Worm (Caenorhabditis elegans) whole organism, L1 larva: Measurements from ENCODE around the gene F14H3.5.

Source experiments
- C34B4.2 ChIP-seq: sonication (generic microtip); optimal IDR thresholded peaks from 2 replicates; lab custom pipeline; 2017; ENCODE audit warnings: mild to moderate bottlenecking, missing genetic modification characterization, missing compliant biosample characterization
- F16B12.6 ChIP-seq: fragments of 150-350 bp; optimal IDR thresholded peaks from 2 replicates; lab custom pipeline; 2014; ENCODE audit warnings: missing biosample characterization, missing genetic modification characterization
- Y116A8C.19 ChIP-seq: sonication (generic microtip); optimal IDR thresholded peaks from 2 replicates; lab custom pipeline; 2016; ENCODE audit warnings: missing compliant biosample characterization, missing genetic modification characterization, borderline replicate concordance
- ama-1 ChIP-seq: fragments of 150-350 bp; optimal IDR thresholded peaks from 2 replicates; lab custom pipeline; 2014
- blmp-1 ChIP-seq: fragments of 150-350 bp; optimal IDR thresholded peaks from 2 replicates; lab custom pipeline; 2014; ENCODE audit warnings: missing biosample characterization, missing genetic modification characterization
- ceh-63 ChIP-seq: fragments of 200-800 bp; sonication (Bioruptor generic); optimal IDR thresholded peaks from 2 replicates; lab custom pipeline; 2018; ENCODE audit warnings: mild to moderate bottlenecking, missing genetic modification characterization, missing compliant biosample characterization
- ceh-82 ChIP-seq, 3 experiments: fragments of 150-350 bp in 1 of 3; sonication (generic microtip) in 2 of 3; optimal IDR thresholded peaks; 2 replicates each; lab custom pipeline; 2014 to 2017; ENCODE audit warnings: missing biosample characterization in 3 of 3, missing genetic modification characterization in 3 of 3
- ceh-88 ChIP-seq: fragments of 200-800 bp; sonication (Bioruptor generic); IDR thresholded peaks from 2 replicates; pipeline ENCODE4 v1.3.6; 2022; ENCODE audit warnings: missing genetic modification characterization, missing compliant biosample characterization
- ces-1 ChIP-seq: fragments of 150-350 bp; optimal IDR thresholded peaks from 2 replicates; lab custom pipeline; 2014; ENCODE audit warnings: missing biosample characterization, missing genetic modification reagents, missing genetic modification characterization
- dsc-1 ChIP-seq: sonication (generic microtip); optimal IDR thresholded peaks from 2 replicates; lab custom pipeline; 2016; ENCODE audit warnings: mild to moderate bottlenecking, missing genetic modification characterization, missing compliant biosample characterization
- efl-1 ChIP-seq, 4 experiments: fragments of 150-350 bp; optimal IDR thresholded peaks in 3 of 4; peaks in 1 of 4; 1 replicate in 1 of 4; 2 replicates in 3 of 4; lab custom pipeline; 2014; ENCODE audit warnings: missing biosample characterization in 2 of 4, missing genetic modification characterization in 2 of 4, missing genetic modification reagents in 2 of 4
- efl-3 ChIP-seq: fragments of 200-800 bp; sonication (Bioruptor generic); optimal IDR thresholded peaks from 2 replicates; lab custom pipeline; 2018; ENCODE audit warnings: mild to moderate bottlenecking, missing genetic modification characterization, missing compliant biosample characterization
- elt-2 ChIP-seq: sonication (generic microtip); optimal IDR thresholded peaks from 2 replicates; lab custom pipeline; 2016; ENCODE audit warnings: missing genetic modification characterization, mild to moderate bottlenecking, inconsistent platforms, missing compliant biosample characterization, missing genetic modification reagents
- elt-3 ChIP-seq, 6 experiments: fragments of 150-350 bp in 1 of 6; sonication (generic microtip); optimal IDR thresholded peaks; 2 replicates each; lab custom pipeline; 2017 to 2018; ENCODE audit warnings: missing biosample characterization in 6 of 6, missing genetic modification characterization in 6 of 6, inconsistent platforms in 1 of 6
- grh-1 ChIP-seq: fragments of 200-800 bp; sonication (Bioruptor generic); IDR thresholded peaks from 2 replicates; pipeline ENCODE4 v1.3.6; 2022; ENCODE audit warnings: missing genetic modification reagents, missing genetic modification characterization, missing compliant biosample characterization
- hlh-4 ChIP-seq: sonication (generic microtip); optimal IDR thresholded peaks from 2 replicates; lab custom pipeline; 2016; ENCODE audit warnings: mild to moderate bottlenecking, missing genetic modification characterization, missing compliant biosample characterization
- lin-14 ChIP-seq: fragments of 200-800 bp; sonication (Bioruptor generic); optimal IDR thresholded peaks from 2 replicates; lab custom pipeline; 2018; ENCODE audit warnings: mild to moderate bottlenecking, missing genetic modification characterization, moderate library complexity, missing compliant biosample characterization
- lir-3 ChIP-seq: sonication (generic microtip); optimal IDR thresholded peaks from 2 replicates; lab custom pipeline; 2016; ENCODE audit warnings: mild to moderate bottlenecking, missing genetic modification characterization, moderate library complexity, missing compliant biosample characterization; ENCODE audit not compliant: poor library complexity
- mdl-1 ChIP-seq, 2 experiments: fragments of 150-350 bp; optimal IDR thresholded peaks; 2 replicates each; lab custom pipeline; 2014 to 2017; ENCODE audit warnings: missing biosample characterization in 2 of 2, missing genetic modification characterization in 2 of 2, inconsistent platforms in 1 of 2
- mep-1 ChIP-seq: fragments of 150-350 bp; optimal IDR thresholded peaks from 2 replicates; lab custom pipeline; 2014; ENCODE audit warnings: missing biosample characterization, missing genetic modification characterization
- nhr-12 ChIP-seq: sonication (generic microtip); optimal IDR thresholded peaks from 2 replicates; lab custom pipeline; 2017; ENCODE audit warnings: missing biosample characterization, missing genetic modification characterization
- nhr-19 ChIP-seq: fragments of 200-800 bp; sonication (Bioruptor generic); conservative IDR thresholded peaks from 2 replicates; pipeline ENCODE4 v1.3.6; 2022; ENCODE audit warnings: missing genetic modification characterization, missing compliant biosample characterization
- nhr-20 ChIP-seq: sonication (generic microtip); optimal IDR thresholded peaks from 2 replicates; lab custom pipeline; 2016; ENCODE audit warnings: mild to moderate bottlenecking, missing genetic modification characterization, missing compliant biosample characterization
- nhr-237 ChIP-seq: fragments of 150-350 bp; optimal IDR thresholded peaks from 2 replicates; lab custom pipeline; 2014; ENCODE audit warnings: missing biosample characterization, missing genetic modification characterization
- nhr-71 ChIP-seq: sonication (generic microtip); optimal IDR thresholded peaks from 2 replicates; lab custom pipeline; 2016; ENCODE audit warnings: mild to moderate bottlenecking, missing genetic modification characterization, moderate library complexity, missing compliant biosample characterization
- nhr-76 ChIP-seq: sonication (generic microtip); optimal IDR thresholded peaks from 2 replicates; lab custom pipeline; 2017; ENCODE audit warnings: missing biosample characterization, missing genetic modification characterization
- nhr-84 ChIP-seq: sonication (generic microtip); optimal IDR thresholded peaks from 2 replicates; lab custom pipeline; 2017; ENCODE audit warnings: missing biosample characterization, missing genetic modification characterization
- nhr-85 ChIP-seq: sonication (generic microtip); peaks from one replicate; lab custom pipeline; 2016; ENCODE audit warnings: missing genetic modification characterization, inconsistent platforms, missing compliant biosample characterization
- rnt-1 ChIP-seq: sonication (generic microtip); optimal IDR thresholded peaks from 2 replicates; lab custom pipeline; 2016; ENCODE audit warnings: mild to moderate bottlenecking, missing genetic modification characterization, moderate library complexity, missing compliant biosample characterization
- skn-1 ChIP-seq: fragments of 150-350 bp; optimal IDR thresholded peaks from 2 replicates; lab custom pipeline; 2014; ENCODE audit warnings: missing biosample characterization, missing genetic modification characterization
- snpc-4 ChIP-seq: fragments of 150-350 bp; optimal IDR thresholded peaks from 2 replicates; lab custom pipeline; 2014; ENCODE audit warnings: missing biosample characterization, missing genetic modification characterization
- sptf-1 ChIP-seq: fragments of 150-350 bp; optimal IDR thresholded peaks from 2 replicates; lab custom pipeline; 2014; ENCODE audit warnings: missing biosample characterization, missing genetic modification characterization
- sup-37 ChIP-seq: fragments of 200-800 bp; sonication (Bioruptor generic); optimal IDR thresholded peaks from 2 replicates; lab custom pipeline; 2018; ENCODE audit warnings: mild to moderate bottlenecking, missing genetic modification characterization, missing compliant biosample characterization
- unc-30 ChIP-seq: sonication (generic microtip); optimal IDR thresholded peaks from 2 replicates; lab custom pipeline; 2017; ENCODE audit warnings: missing biosample characterization, missing genetic modification characterization
- vab-15 ChIP-seq: sonication (generic microtip); optimal IDR thresholded peaks from 2 replicates; lab custom pipeline; 2017; ENCODE audit warnings: missing genotype, mild to moderate bottlenecking, missing genetic modification characterization, missing compliant biosample characterization
- zag-1 ChIP-seq: fragments of 150-350 bp; optimal IDR thresholded peaks from 2 replicates; lab custom pipeline; 2014; ENCODE audit warnings: missing biosample characterization, missing genetic modification characterization

Gene F14H3.5

DNA sequence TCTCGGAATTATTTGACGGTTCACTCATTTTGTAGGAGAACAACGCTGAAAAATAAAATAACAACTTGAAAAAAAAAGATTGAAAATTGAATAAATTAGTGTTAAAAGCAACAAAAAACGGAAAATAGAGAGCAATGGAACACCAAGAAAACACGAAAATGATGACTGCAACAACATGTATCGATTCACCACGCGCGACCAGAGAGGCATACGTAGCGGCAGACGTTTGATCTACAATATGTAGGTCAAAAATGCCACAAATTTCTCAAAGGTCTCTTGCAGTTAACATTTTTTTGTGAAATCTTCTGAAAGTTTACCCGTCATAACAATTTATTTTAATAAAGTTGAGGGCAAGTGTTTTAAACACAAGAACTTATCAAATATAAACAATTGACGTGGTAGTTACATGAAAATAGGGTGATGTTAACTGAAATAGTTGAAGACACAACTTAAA is at the start of gene F14H3.5:
F14H3.5 (minus strand) TSS at position 51 of the 454 bp plus-strand sequence.
- TF ChIP-seq efl-1 (optimal IDR thresholded peaks at IDR 0.05; lab: Kevin White, UChicago) (no peak), efl-1 (GFP tag; optimal IDR thresholded peaks at IDR 0.05 in 1 of 2; lab: Kevin White, UChicago) (peak in 1 of 2 experiments; percentile 12), nhr-84 (tag; lab: Kevin White, UChicago) (no peak)

DNA sequence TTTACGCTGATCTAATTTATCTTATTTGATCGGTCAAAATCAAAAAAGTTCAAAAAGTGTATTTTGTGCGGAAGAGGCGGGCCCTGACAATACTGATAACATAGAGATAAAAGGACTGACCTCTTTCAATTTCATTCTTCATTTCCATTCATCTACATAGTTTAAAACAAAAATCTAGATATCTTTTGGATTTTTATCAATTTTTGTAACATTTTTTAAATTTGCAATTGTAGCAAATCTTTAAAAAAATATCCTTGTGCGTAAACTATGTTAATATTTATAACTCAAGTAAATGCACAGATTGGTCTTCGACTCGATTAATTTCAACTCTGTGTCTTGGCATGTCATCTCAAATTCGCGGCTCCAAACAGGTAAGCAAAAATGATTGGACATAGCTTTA is 46.7 kb upstream of the F14H3.5 start, which contains the start of gene argk-1:
argk-1 (plus strand) TSS at position 301 of the 400 bp plus-strand sequence.
- TF ChIP-seq vab-15 (no peak), unc-30 (tag; lab: Kevin White, UChicago) (no peak), hlh-4 (tag; lab: Kevin White, UChicago) (no peak), efl-1 (optimal IDR thresholded peaks at IDR 0.05; lab: Kevin White, UChicago) (no peak), efl-1 (GFP tag; optimal IDR thresholded peaks at IDR 0.05 in 1 of 2; lab: Kevin White, UChicago) (no peak)

DNA sequence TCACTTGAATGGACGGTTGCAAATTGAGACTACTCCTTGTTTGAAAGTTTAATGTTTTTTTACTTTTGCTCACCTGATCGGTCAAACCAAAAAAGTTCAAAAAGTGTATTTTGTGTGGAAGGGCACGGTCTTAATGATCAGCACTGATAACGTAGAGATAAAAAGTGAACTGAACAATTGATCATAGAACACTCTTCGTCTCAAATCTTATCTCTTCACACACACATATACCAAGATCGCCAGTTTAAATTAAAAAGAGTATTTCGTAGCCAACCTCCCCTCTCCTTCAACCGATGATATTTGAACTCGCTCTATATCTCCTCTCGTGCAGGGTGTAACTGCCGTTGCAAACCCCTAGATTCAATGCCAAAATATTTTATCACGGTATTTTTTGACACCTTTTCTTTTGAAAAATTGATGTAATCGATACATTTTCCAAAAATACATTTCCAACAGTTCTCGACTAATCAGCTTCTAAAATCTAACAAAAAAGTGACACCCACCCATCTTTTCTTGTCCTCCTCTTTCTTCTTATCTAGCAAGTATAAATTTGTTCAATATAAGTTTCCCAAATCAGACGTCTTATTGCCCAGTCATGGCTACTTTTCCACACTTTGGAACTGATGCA is 43.4 kb upstream of the F14H3.5 start, which contains the start of gene cth-1:
cth-1 (plus strand) TSS at position 578 of the 628 bp plus-strand sequence.
- no peak for TF ChIP-seq nhr-71
- no peak for TF ChIP-seq unc-30 (tag; lab: Kevin White, UChicago)
- peak; percentile 49 for TF ChIP-seq elt-2
- TF ChIP-seq nhr-20: peak; percentile 14
- TF ChIP-seq mdl-1 (tag; optimal IDR thresholded peaks at IDR 0.05; lab: Kevin White, UChicago): peak in 1 of 2 experiments; percentile 1
- TF ChIP-seq zag-1 (tag; lab: Kevin White, UChicago): no peak
- TF ChIP-seq efl-1 (optimal IDR thresholded peaks at IDR 0.05; lab: Kevin White, UChicago): no peak
- peak in 1 of 2 experiments; percentile 88 for TF ChIP-seq efl-1 (GFP tag; optimal IDR thresholded peaks at IDR 0.05 in 1 of 2; lab: Kevin White, UChicago)
- no peak for TF ChIP-seq ces-1 (GFP tag; lab: Kevin White, UChicago)
- TF ChIP-seq nhr-85: peak; percentile 72
- TF ChIP-seq lin-14 (GFP tag; lab: Kevin White, UChicago): peak; percentile 14
- peak in 3 of 6 experiments; percentile 38 to 67 (median 46) for TF ChIP-seq elt-3 (tag; optimal IDR thresholded peaks at IDR 0.05; lab: Kevin White, UChicago)

DNA sequence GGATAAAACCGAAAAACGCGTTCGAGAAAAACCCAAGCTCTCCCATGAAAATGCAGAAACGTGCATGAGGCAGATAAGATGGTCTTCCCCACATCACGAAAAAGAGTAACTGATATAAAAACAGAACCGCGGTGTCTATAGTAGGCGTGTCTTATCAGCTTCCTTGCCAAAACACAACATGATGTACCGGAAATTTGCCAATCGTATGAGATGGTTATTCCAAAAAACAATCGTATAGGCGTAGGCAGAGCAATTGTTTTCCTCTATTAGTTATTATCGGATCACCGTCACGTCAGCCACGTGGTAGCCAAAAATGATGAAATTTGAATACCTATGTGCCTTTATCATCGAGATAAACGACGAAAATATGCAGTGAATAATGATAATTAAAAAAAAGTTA is 42.6 kb upstream of the F14H3.5 start, which contains the start of gene str-7:
str-7 (minus strand) TSS at position 101 of the 400 bp plus-strand sequence.
- TF ChIP-seq nhr-237 (tag; lab: Kevin White, UChicago) (no peak), Y116A8C.19 (tag; lab: Kevin White, UChicago) (no peak), grh-1 (GFP tag; lab: Robert Waterston, UW) (no peak), lir-3 (tag; lab: Kevin White, UChicago) (no peak), hlh-4 (tag; lab: Kevin White, UChicago) (no peak), rnt-1 (tag; lab: Kevin White, UChicago) (no peak), ceh-82 (tag; optimal IDR thresholded peaks at IDR 0.05; lab: Kevin White, UChicago) (no peak), C34B4.2 (no peak), snpc-4 (tag; lab: Kevin White, UChicago) (no peak), sup-37 (no peak), ceh-88 (GFP tag; lab: Robert Waterston, UW) (no peak), nhr-76 (tag; lab: Kevin White, UChicago) (no peak), ama-1 (lab: Kevin White, UChicago) (no peak), nhr-12 (tag; lab: Kevin White, UChicago) (no peak), blmp-1 (tag; lab: Kevin White, UChicago) (no peak), sptf-1 (tag; lab: Kevin White, UChicago) (no peak), F16B12.6 (tag; lab: Kevin White, UChicago) (no peak), ces-1 (GFP tag; lab: Kevin White, UChicago) (no peak), zag-1 (tag; lab: Kevin White, UChicago) (no peak)

DNA sequence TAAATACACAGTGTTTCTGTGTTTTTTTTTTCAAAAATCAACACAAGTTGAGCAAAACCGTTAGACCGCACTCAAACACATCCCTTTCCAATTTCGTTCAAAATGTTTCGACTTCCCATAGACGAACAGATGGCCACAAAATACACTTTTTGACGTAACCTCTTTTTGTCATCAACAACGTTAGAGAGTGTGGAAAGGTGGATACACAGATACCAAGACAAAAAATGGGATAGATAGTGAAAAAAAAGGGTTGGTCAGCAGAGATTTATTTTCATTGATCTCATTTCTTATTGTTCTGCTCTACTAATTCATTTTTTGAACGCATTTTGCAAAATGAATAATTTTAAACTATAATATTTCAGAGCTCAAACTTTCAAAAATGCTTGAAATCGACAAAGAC is 38.0 kb upstream of the F14H3.5 start:
- TF ChIP-seq dsc-1 (tag; lab: Kevin White, UChicago) (no peak), elt-3 (tag; optimal IDR thresholded peaks at IDR 0.05; lab: Kevin White, UChicago) (peak in 1 of 6 experiments; percentile 58), rnt-1 (tag; lab: Kevin White, UChicago) (peak; percentile 43), efl-3 (GFP tag; lab: Kevin White, UChicago) (no peak), mep-1 (tag; lab: Kevin White, UChicago) (peak; percentile 38), nhr-20 (peak; percentile 39), ceh-63 (GFP tag; lab: Kevin White, UChicago) (no peak), skn-1 (peak; percentile 58), blmp-1 (tag; lab: Kevin White, UChicago) (peak; percentile 81), nhr-19 (GFP tag; lab: Robert Waterston, UW) (peak; percentile 28)
